Worm (Caenorhabditis elegans) whole organism, L4 larva: ENCODE measurements around the gene C03B1.9.

Experiments
- ceh-20 ChIP-seq: fragments of 200-800 bp; sonication (Bioruptor generic); IDR thresholded peaks from 2 replicates; pipeline ENCODE4 v1.3.6; 2022; ENCODE audit warnings: missing genetic modification reagents, missing genetic modification characterization, missing compliant biosample characterization
- nhr-41 ChIP-seq: fragments of 200-800 bp; sonication (Bioruptor generic); IDR thresholded peaks from 2 replicates; pipeline ENCODE4 v1.3.6; 2022; ENCODE audit warnings: missing genetic modification reagents, missing genetic modification characterization, missing compliant biosample characterization
- set-16 ChIP-seq: fragments of 200-800 bp; sonication (Bioruptor generic); IDR thresholded peaks from 2 replicates; pipeline ENCODE4 v1.3.6; 2022; ENCODE audit warnings: missing genetic modification reagents, missing genetic modification characterization, missing compliant biosample characterization
- snpc-1.2 ChIP-seq: fragments of 200-800 bp; sonication (Bioruptor generic); IDR thresholded peaks from 2 replicates; pipeline ENCODE4 v1.3.6; 2022; ENCODE audit warnings: missing genetic modification reagents, missing genetic modification characterization, missing compliant biosample characterization
- zip-11 ChIP-seq: fragments of 200-800 bp; sonication (Bioruptor generic); IDR thresholded peaks from 2 replicates; pipeline ENCODE4 v1.3.6; 2022; ENCODE audit warnings: missing genetic modification characterization, missing compliant biosample characterization

DNA sequence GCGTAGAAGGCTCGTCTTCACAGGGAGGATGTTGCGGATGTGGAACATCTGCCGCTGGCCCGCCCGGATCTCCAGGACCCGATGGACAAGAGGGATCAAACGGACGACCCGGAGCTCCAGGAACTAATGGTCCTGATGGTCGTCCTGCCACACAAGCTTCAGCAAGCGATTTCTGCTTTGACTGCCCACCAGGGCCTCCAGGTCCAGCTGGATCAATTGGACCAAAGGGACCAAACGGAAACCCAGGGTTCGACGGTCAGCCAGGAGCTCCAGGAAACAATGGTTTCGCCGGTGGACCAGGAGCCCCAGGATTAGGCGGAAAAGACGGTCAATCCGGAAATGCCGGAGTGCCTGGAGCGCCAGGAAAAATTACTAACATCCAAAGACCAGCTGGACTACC lies 12.3 kb downstream of the C03B1.9 start:
- TF ChIP-seq set-16 (GFP tag; lab: Robert Waterston, UW) (peak; percentile 85), nhr-41 (GFP tag; lab: Robert Waterston, UW) (no peak), ceh-20 (GFP tag; lab: Robert Waterston, UW) (no peak), snpc-1.2 (GFP tag; lab: Robert Waterston, UW) (no peak), zip-11 (GFP tag; lab: Robert Waterston, UW) (no peak)
